Worm (Caenorhabditis elegans) whole organism, L2 larva: ENCODE results near the gene enee-1.

ENCODE experiments used
- nhr-77 ChIP-seq: fragments of 150-350 bp; optimal IDR thresholded peaks from 2 replicates; lab custom pipeline; 2014; ENCODE audit warnings: missing biosample characterization, missing genetic modification characterization
- zag-1 ChIP-seq: fragments of 150-350 bp; optimal IDR thresholded peaks from 2 replicates; lab custom pipeline; 2014; ENCODE audit warnings: missing biosample characterization, missing genetic modification characterization

ce11 chrII:29578-29977, 5.1 kb downstream of the enee-1 start:
- TF ChIP-seq nhr-77 (tag; lab: Kevin White, UChicago) (no peak), zag-1 (no peak)
